Fruit fly (Drosophila melanogaster): ENCODE data around the gene Spase22-23.

Gene Spase22-23

dm6 chr3R:24252494-24252893, 22.7 kb upstream of the Spase22-23 start, which contains the start of gene beta-PheRS (continued):
- TF ChIP-seq CG2889 (GFP tag; IDR thresholded peaks at IDR 0.05): no peak
- TF ChIP-seq CG33557 (GFP tag; optimal IDR thresholded peaks at IDR 0.05): no peak
- peak; percentile 98 for TF ChIP-seq stwl (tag; optimal IDR thresholded peaks at IDR 0.05)
- no peak for TF ChIP-seq br (optimal IDR thresholded peaks at IDR 0.05)
- TF ChIP-seq Ravus (GFP tag; IDR thresholded peaks at IDR 0.05): no peak
- TF ChIP-seq MESR4 (GFP tag; optimal IDR thresholded peaks at IDR 0.05): peak; percentile 76
- TF ChIP-seq CG11560 (tag; IDR thresholded peaks at IDR 0.05): no peak
- TF ChIP-seq seq (GFP tag; IDR thresholded peaks at IDR 0.05): no peak
- TF ChIP-seq CG11723 (GFP tag; optimal IDR thresholded peaks at IDR 0.05): no peak
- no peak for TF ChIP-seq bcd (GFP tag; optimal IDR thresholded peaks at IDR 0.05)
- no peak for TF ChIP-seq tx (GFP tag; optimal IDR thresholded peaks at IDR 0.05)
- 0 out of 2 replicates have a peak, but pooled peaks have one; percentile 47 for TF ChIP-seq al (GFP tag; IDR thresholded peaks at IDR 0.05)
- TF ChIP-seq H2.0 (GFP tag; IDR thresholded peaks at IDR 0.05): peak; percentile 55
- peak; percentile 71 to 72 for TF ChIP-seq dpn (GFP tag; optimal IDR thresholded peaks at IDR 0.05)
- no peak for TF ChIP-seq vfl (GFP tag; optimal IDR thresholded peaks at IDR 0.05)
- TF ChIP-seq D (optimal IDR thresholded peaks at IDR 0.05): no peak
- no peak for TF ChIP-seq D (GFP tag; optimal IDR thresholded peaks at IDR 0.05)
- TF ChIP-seq ash1 (GFP tag; optimal IDR thresholded peaks at IDR 0.05): peak; percentile 12
- peak; percentile 23 for TF ChIP-seq Ssrp (tag; optimal IDR thresholded peaks at IDR 0.05)
- no peak for TF ChIP-seq CG4404 (GFP tag; IDR thresholded peaks at IDR 0.05)
- TF ChIP-seq en (GFP tag; optimal IDR thresholded peaks at IDR 0.05): no peak
- no peak for TF ChIP-seq CG11504 (tag; optimal IDR thresholded peaks at IDR 0.05)
- no peak for TF ChIP-seq HHEX (GFP tag; optimal IDR thresholded peaks at IDR 0.05)
- TF ChIP-seq CG1603 (tag; optimal IDR thresholded peaks at IDR 0.05): no peak
- peak; percentile 2 for TF ChIP-seq CG6683 (GFP tag; optimal IDR thresholded peaks at IDR 0.05)
- TF ChIP-seq Gug (GFP tag; IDR thresholded peaks at IDR 0.05): peak; percentile 53; the same call in 1 of the 4 replicates
- peak; percentile 13 for TF ChIP-seq Six4 (GFP tag; optimal IDR thresholded peaks at IDR 0.05)
- peak; percentile 34; the same call in 1 of the 2 replicates for TF ChIP-seq Nf-YA (GFP tag; IDR thresholded peaks at IDR 0.05)
- TF ChIP-seq pan (optimal IDR thresholded peaks at IDR 0.05): no peak
- TF ChIP-seq pan (GFP tag; optimal IDR thresholded peaks at IDR 0.05 in 1 of 2, IDR thresholded peaks at IDR 0.05 in 1 of 2): peak in 1 of 2 experiments; percentile 46
- TF ChIP-seq CG17802 (tag; optimal IDR thresholded peaks at IDR 0.05): peak; percentile 95
- TF ChIP-seq CG8089 (GFP tag; optimal IDR thresholded peaks at IDR 0.05): no peak
- TF ChIP-seq HLH3B (GFP tag; IDR thresholded peaks at IDR 0.05): peak; percentile 42; the same call in 1 of the 2 replicates
- no peak for TF ChIP-seq CG10543 (GFP tag; optimal IDR thresholded peaks at IDR 0.05)
- TF ChIP-seq Doc2 (GFP tag; IDR thresholded peaks at IDR 0.05): no peak
- peak; percentile 68 for TF ChIP-seq Mad (GFP tag; optimal IDR thresholded peaks at IDR 0.05)
- TF ChIP-seq Med (GFP tag): peak; percentile 95
- TF ChIP-seq E2f1 (GFP tag; IDR thresholded peaks at IDR 0.05): peak; percentile 7; the same call in 1 of the 2 replicates
- TF ChIP-seq CG30403 (GFP tag; optimal IDR thresholded peaks at IDR 0.05): peak; percentile 61
- no peak for TF ChIP-seq jing (GFP tag; optimal IDR thresholded peaks at IDR 0.05)
- TF ChIP-seq so (GFP tag; IDR thresholded peaks at IDR 0.05): no peak
- peak; percentile 97 for TF ChIP-seq CG42726 (GFP tag; IDR thresholded peaks at IDR 0.05; ENCODE audit: partially characterized antibody)
- TF ChIP-seq danr (GFP tag; IDR thresholded peaks at IDR 0.05): no peak
- TF ChIP-seq crc (GFP tag; optimal IDR thresholded peaks at IDR 0.05): no peak
- no peak for TF ChIP-seq Hmr (GFP tag; optimal IDR thresholded peaks at IDR 0.05)
- no peak for TF ChIP-seq cas (GFP tag; IDR thresholded peaks at IDR 0.05)
- TF ChIP-seq YL-1 (GFP tag; optimal IDR thresholded peaks at IDR 0.05): peak; percentile 98
- TF ChIP-seq Opbp (GFP tag; IDR thresholded peaks at IDR 0.05; ENCODE audit: partially characterized antibody): peak; percentile 94
- TF ChIP-seq CG17328 (GFP tag; IDR thresholded peaks at IDR 0.05): no peak; the same call in 1 of the 2 replicates
- peak; percentile 23 for TF ChIP-seq wek (GFP tag; optimal IDR thresholded peaks at IDR 0.05)
- TF ChIP-seq CG10431 (GFP tag; optimal IDR thresholded peaks at IDR 0.05): no peak
- TF ChIP-seq CG7271 (tag; optimal IDR thresholded peaks at IDR 0.05): peak; percentile 56
